Fruit fly (Drosophila melanogaster) whole organism, wandering third instar larva: Measurements from ENCODE around the gene Surf1.

Source experiments
- Abd-B ChIP-seq: fragments of >200 bp; optimal IDR thresholded peaks from 2 replicates; lab custom pipeline; 2017; ENCODE audit warnings: missing biosample characterization, missing genetic modification characterization
- CG32264 ChIP-seq: fragments of 200-800 bp; sonication (Bioruptor generic); optimal IDR thresholded peaks from 2 replicates; lab custom pipeline; 2016; ENCODE audit warnings: missing biosample characterization, missing genetic modification characterization
- CG9705 ChIP-seq: fragments of 200-800 bp; sonication (Bioruptor generic); optimal IDR thresholded peaks from 2 replicates; lab custom pipeline; 2018; ENCODE audit warnings: missing biosample characterization, mild to moderate bottlenecking, missing genetic modification characterization
- CrebA ChIP-seq: fragments of 200-800 bp; sonication (Bioruptor generic); optimal IDR thresholded peaks from 2 replicates; lab custom pipeline; 2016; ENCODE audit warnings: missing biosample characterization, mild to moderate bottlenecking, missing genetic modification characterization, borderline replicate concordance
- Dfd ChIP-seq: fragments of >200 bp; optimal IDR thresholded peaks from 2 replicates; lab custom pipeline; 2017; ENCODE audit warnings: missing biosample characterization, missing genetic modification characterization
- Dif ChIP-seq: fragments of 200-275, 200-300 bp; sonication (Bioruptor generic); optimal IDR thresholded peaks from 2 replicates; lab custom pipeline; 2018; ENCODE audit warnings: missing biosample characterization, missing genetic modification characterization; ENCODE audit not compliant: partially characterized antibody
- GATAd ChIP-seq: sonication (Bioruptor generic); optimal IDR thresholded peaks from 2 replicates; lab custom pipeline; 2016; ENCODE audit warnings: missing biosample characterization, missing genetic modification characterization
- HLH106 ChIP-seq: fragments of 200-800 bp; optimal IDR thresholded peaks from 3 replicates; lab custom pipeline; 2019; ENCODE audit warnings: missing biosample characterization, mild to moderate bottlenecking, missing genetic modification characterization, moderate library complexity
- Hnf4 ChIP-seq: fragments of 200-800 bp; sonication (Bioruptor generic); optimal IDR thresholded peaks from 2 replicates; lab custom pipeline; 2016; ENCODE audit warnings: missing biosample characterization, mild to moderate bottlenecking, missing genetic modification characterization
- Hr78 ChIP-seq: fragments of >200 bp; optimal IDR thresholded peaks from 2 replicates; lab custom pipeline; 2017; ENCODE audit warnings: missing biosample characterization, missing genetic modification characterization
- Hr83 ChIP-seq: fragments of 200-300 bp; sonication (Bioruptor generic); optimal IDR thresholded peaks from 2 replicates; lab custom pipeline; 2016; ENCODE audit warnings: missing biosample characterization, mild to moderate bottlenecking, missing genetic modification characterization, moderate library complexity; ENCODE audit not compliant: poor library complexity, severe bottlenecking
- Jra ChIP-seq: sonication (Bioruptor generic); optimal IDR thresholded peaks from 2 replicates; lab custom pipeline; 2016; ENCODE audit warnings: missing biosample characterization, missing genetic modification characterization
- Mio ChIP-seq: sonication (Bioruptor generic); optimal IDR thresholded peaks from 2 replicates; lab custom pipeline; 2016; ENCODE audit warnings: missing biosample characterization, missing genetic modification characterization
- Myc ChIP-seq: fragments of >200 bp; optimal IDR thresholded peaks from 2 replicates; lab custom pipeline; 2017
- N ChIP-seq: fragments of >200 bp; optimal IDR thresholded peaks from 2 replicates; lab custom pipeline; 2018; ENCODE audit warnings: missing biosample characterization, missing external identifiers, missing genetic modification characterization
- OdsH ChIP-seq: fragments of 200-800 bp; sonication (Bioruptor generic); optimal IDR thresholded peaks from 2 replicates; lab custom pipeline; 2016; ENCODE audit warnings: missing biosample characterization, mild to moderate bottlenecking, missing genetic modification characterization
- Rel ChIP-seq, 2 experiments: fragments of 200-800 bp; sonication (Bioruptor generic) in 1 of 2; optimal IDR thresholded peaks; 2 replicates in 1 of 2; 3 replicates in 1 of 2; lab custom pipeline; 2016 to 2019; ENCODE audit warnings: mild to moderate bottlenecking in 2 of 2, missing biosample characterization in 2 of 2, missing genetic modification characterization in 2 of 2, moderate library complexity in 1 of 2
- Sp1 ChIP-seq: fragments of 200-800 bp; sonication (Bioruptor generic); optimal IDR thresholded peaks from 3 replicates; lab custom pipeline; 2019; ENCODE audit warnings: missing biosample characterization, mild to moderate bottlenecking, missing genetic modification characterization, moderate library complexity
- Vsx2 ChIP-seq: fragments of 200-300, 225-300 bp; sonication (Bioruptor generic); optimal IDR thresholded peaks from 2 replicates; lab custom pipeline; 2018; ENCODE audit warnings: missing biosample characterization, missing genetic modification characterization; ENCODE audit not compliant: partially characterized antibody
- br ChIP-seq: fragments of 200-800 bp; sonication (Bioruptor generic); optimal IDR thresholded peaks from 2 replicates; lab custom pipeline; 2016; ENCODE audit warnings: missing biosample characterization, missing genetic modification characterization
- brk ChIP-seq: fragments of 200-800 bp; sonication (Bioruptor generic); optimal IDR thresholded peaks from 2 replicates; lab custom pipeline; 2016; ENCODE audit warnings: missing biosample characterization, mild to moderate bottlenecking, missing genetic modification characterization
- dl ChIP-seq, 2 experiments: fragments of 175-275, 200-275 bp in 1 of 2; fragments of 200-275 bp in 1 of 2; sonication (Bioruptor generic); optimal IDR thresholded peaks; lab custom pipeline; 2018; ENCODE audit warnings: mild to moderate bottlenecking in 2 of 2, missing biosample characterization in 2 of 2, missing genetic modification characterization in 2 of 2, moderate library complexity in 2 of 2; ENCODE audit not compliant: partially characterized antibody in 2 of 2, insufficient read depth in 1 of 2
- dmrt93B ChIP-seq: fragments of 200-800 bp; sonication (Bioruptor generic); optimal IDR thresholded peaks from 2 replicates; lab custom pipeline; 2018; ENCODE audit warnings: missing biosample characterization, mild to moderate bottlenecking, missing genetic modification characterization
- dsf ChIP-seq: sonication (Bioruptor generic); optimal IDR thresholded peaks from 2 replicates; lab custom pipeline; 2016; ENCODE audit warnings: missing biosample characterization, missing genetic modification characterization, borderline replicate concordance
- ey ChIP-seq: fragments of 200-800 bp; sonication (Bioruptor generic); optimal IDR thresholded peaks from 2 replicates; lab custom pipeline; 2016; ENCODE audit warnings: missing biosample characterization, missing genetic modification characterization
- foxo ChIP-seq, 2 experiments: fragments of 200-800 bp; sonication (Bioruptor generic); optimal IDR thresholded peaks; 2 replicates in 1 of 2; 3 replicates in 1 of 2; lab custom pipeline; 2016 to 2017; ENCODE audit warnings: missing biosample characterization in 2 of 2, missing genetic modification characterization in 2 of 2
- fru ChIP-seq: fragments of 200-800 bp; sonication (Bioruptor generic); optimal IDR thresholded peaks from 3 replicates; lab custom pipeline; 2016; ENCODE audit warnings: missing biosample characterization, mild to moderate bottlenecking, missing genetic modification characterization
- h ChIP-seq: fragments of 200-800 bp; sonication (Bioruptor generic); optimal IDR thresholded peaks from 3 replicates; lab custom pipeline; 2016; ENCODE audit warnings: missing biosample characterization, mild to moderate bottlenecking, missing genetic modification characterization
- jim ChIP-seq: fragments of 175-275, 200-325 bp; sonication (Bioruptor generic); optimal IDR thresholded peaks from 2 replicates; lab custom pipeline; 2016; ENCODE audit warnings: missing biosample characterization, mild to moderate bottlenecking, missing genetic modification characterization
- lola ChIP-seq: fragments of >200 bp; optimal IDR thresholded peaks from 2 replicates; lab custom pipeline; 2017; ENCODE audit warnings: missing biosample characterization, missing genetic modification characterization
- pan ChIP-seq: fragments of >200 bp; optimal IDR thresholded peaks from 2 replicates; lab custom pipeline; 2017
- psq ChIP-seq: fragments of 200-800 bp; sonication (Bioruptor generic); optimal IDR thresholded peaks from 3 replicates; lab custom pipeline; 2017; ENCODE audit warnings: missing biosample characterization, mild to moderate bottlenecking, missing genetic modification characterization, moderate library complexity
- rgr ChIP-seq: fragments of 200-800 bp; sonication (Bioruptor generic); optimal IDR thresholded peaks from 3 replicates; lab custom pipeline; 2016; ENCODE audit warnings: missing biosample characterization, mild to moderate bottlenecking, missing genetic modification characterization
- sage ChIP-seq: fragments of 200-800 bp; sonication (Bioruptor generic); optimal IDR thresholded peaks from 2 replicates; lab custom pipeline; 2016; ENCODE audit warnings: missing biosample characterization, mild to moderate bottlenecking, missing genetic modification characterization
- sv ChIP-seq: fragments of 200-800 bp; sonication (Bioruptor generic); optimal IDR thresholded peaks from 3 replicates; lab custom pipeline; 2016; ENCODE audit warnings: missing biosample characterization, missing genetic modification characterization
- tai ChIP-seq: sonication (Bioruptor generic); optimal IDR thresholded peaks from 2 replicates; lab custom pipeline; 2016; ENCODE audit warnings: missing biosample characterization, missing genetic modification characterization
- usp ChIP-seq: fragments of >200 bp; optimal IDR thresholded peaks from 2 replicates; lab custom pipeline; 2017; ENCODE audit warnings: missing biosample characterization, missing genetic modification characterization
- woc ChIP-seq: sonication (Bioruptor generic); optimal IDR thresholded peaks from 2 replicates; lab custom pipeline; 2016; ENCODE audit warnings: missing biosample characterization, mild to moderate bottlenecking, missing genetic modification characterization

The Surf1 gene

DNA sequence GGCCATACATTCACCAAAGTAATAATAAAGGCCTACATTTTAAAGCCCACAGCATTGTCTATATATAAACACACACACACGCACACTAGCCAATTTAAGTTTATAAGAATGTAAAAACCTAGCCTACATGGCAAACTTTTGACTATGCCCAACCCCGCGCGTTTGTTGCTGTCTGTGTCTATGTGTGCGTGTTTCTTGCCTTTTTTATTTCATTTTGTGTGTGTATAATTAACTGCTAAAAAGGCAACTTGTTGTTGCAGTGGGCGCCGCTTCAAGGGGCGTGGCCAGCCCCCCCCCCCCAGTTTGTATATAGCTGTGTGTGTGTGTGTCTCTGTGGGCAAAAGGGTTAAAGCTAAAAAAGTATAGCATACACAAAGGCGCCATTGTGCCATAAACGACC is 12.8 kb upstream of the Surf1 start:
- TF ChIP-seq psq (GFP tag; lab: Kevin White, UChicago) (no peak), Hr83 (no peak), h (GFP tag; lab: Kevin White, UChicago) (no peak), brk (GFP tag; lab: Kevin White, UChicago) (no peak), HLH106 (tag; lab: Kevin White, UChicago) (no peak), br (GFP tag; lab: Kevin White, UChicago) (no peak), rgr (GFP tag; lab: Kevin White, UChicago) (no peak), dl (GFP tag; optimal IDR thresholded peaks at IDR 0.05; lab: Kevin White, UChicago; ENCODE audit: insufficient read depth in 1 of 2, partially characterized antibody in 2 of 2) (no peak), Sp1 (GFP tag; lab: Kevin White, UChicago) (no peak), OdsH (no peak), CG9705 (GFP tag; lab: Kevin White, UChicago) (no peak), sv (GFP tag; lab: Kevin White, UChicago) (no peak), Hr78 (no peak), foxo (GFP tag; optimal IDR thresholded peaks at IDR 0.05; lab: Kevin White, UChicago) (no peak), Jra (GFP tag; lab: Kevin White, UChicago) (no peak), pan (lab: Kevin White, UChicago) (no peak), GATAd (no peak), tai (no peak), Vsx2 (GFP tag; lab: Kevin White, UChicago) (no peak), ey (GFP tag; lab: Kevin White, UChicago) (no peak)
- TF ChIP-seq, all 38 proteins: peak for 0

DNA sequence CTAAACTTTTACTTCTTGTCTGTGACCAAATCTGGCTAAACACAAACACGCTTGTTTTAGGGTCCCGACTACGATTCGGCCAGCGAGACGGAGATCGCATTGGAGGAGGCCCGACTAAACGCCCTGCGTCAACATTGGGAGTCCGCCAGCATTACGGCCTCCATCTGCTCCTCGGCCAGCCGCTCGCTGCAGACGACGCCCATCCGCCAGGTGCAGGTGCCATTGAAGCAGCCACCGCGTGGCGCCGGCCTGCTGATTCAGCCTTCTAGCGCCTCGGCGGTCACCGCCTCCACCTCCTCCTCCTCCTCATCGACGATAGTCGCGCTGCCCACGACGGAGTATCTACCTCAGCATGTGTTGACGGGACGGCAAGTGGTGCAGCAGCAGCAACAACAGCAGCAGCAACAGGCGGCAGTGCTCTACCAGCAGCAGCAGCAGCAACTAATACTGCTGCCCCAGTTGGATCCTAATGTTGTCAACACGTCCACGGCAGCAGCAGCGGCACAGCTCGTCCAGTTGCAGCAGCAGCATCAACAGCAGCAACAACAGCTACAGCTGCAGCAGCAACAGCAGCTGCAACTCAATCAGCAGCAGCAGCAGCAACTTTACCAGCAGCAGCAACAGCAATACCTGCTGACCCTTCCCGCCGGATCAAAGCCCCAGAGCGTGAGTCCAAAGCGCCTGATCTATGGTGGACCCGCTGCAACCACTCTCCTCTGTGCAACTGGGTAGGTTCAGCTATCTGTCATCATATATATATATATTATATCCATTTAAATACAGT is 10.8 kb upstream of the Surf1 start:
- peak; percentile 94 for TF ChIP-seq Dfd (GFP tag; lab: Kevin White, UChicago)
- no peak for TF ChIP-seq dmrt93B

DNA sequence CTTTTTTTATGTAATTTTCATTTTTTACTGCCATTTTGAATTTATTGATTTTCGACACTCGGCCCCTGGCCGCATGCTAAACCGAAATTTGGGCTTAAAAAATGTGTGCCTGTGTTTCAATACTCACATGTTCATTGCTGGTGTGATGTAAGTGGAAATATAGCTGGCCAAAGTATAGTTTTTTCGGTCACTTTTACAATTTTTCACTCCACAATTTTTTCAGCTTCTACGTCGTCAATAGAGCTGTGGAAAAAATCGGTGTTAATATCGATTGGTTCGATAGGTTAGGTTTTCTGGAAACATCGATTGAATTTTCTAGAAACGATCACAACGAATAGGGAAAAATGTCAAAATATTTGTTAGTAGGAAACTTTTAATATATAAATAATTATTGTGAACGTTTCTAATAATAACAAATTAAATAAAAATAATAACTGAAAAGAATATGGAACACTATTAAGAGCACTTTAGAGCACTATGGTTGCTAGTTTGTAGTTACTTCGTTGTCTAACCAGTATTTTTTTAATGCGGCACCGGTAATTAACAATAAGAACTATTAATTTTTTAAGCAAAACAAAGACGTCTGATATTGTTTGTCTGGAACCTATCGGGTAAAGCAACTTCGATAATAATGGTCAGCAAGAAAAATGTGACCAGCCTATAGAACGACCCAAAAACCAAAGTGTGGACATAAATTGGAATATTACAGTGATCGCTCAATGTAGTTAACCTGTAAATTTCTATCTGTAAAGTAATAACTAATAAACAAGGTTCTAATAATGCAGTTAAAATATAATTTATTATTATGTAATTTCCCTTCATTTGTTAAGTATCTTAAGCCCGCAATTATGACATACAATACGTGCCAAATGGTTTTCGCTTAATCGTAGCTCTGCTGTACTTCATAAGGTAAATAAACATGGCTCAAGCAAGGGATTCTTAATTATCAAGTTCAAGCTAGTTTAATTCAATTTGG is 2.6 kb upstream of the Surf1 start, which contains the start of the genes CG10077 and CG9948:
Gene CG10077, minus strand, starts transcription at position 651 of the 976 bp plus-strand sequence.
Gene CG9948, plus strand, starts transcription at position 738 of the 976 bp plus-strand sequence.
- TF ChIP-seq Myc (lab: Kevin White, UChicago) (no peak), CG9705 (GFP tag; lab: Kevin White, UChicago) (peak; percentile 88), tai (no peak), Hnf4 (GFP tag; lab: Kevin White, UChicago) (peak; percentile 85), psq (GFP tag; lab: Kevin White, UChicago) (peak; percentile 83), CrebA (GFP tag; lab: Kevin White, UChicago) (no peak), Mio (GFP tag; lab: Kevin White, UChicago) (peak; percentile 29), Sp1 (GFP tag; lab: Kevin White, UChicago) (peak; percentile 91), usp (no peak), CG32264 (GFP tag; lab: Kevin White, UChicago) (peak; percentile 41), Abd-B (GFP tag; lab: Kevin White, UChicago) (no peak), jim (GFP tag; lab: Kevin White, UChicago) (no peak), pan (lab: Kevin White, UChicago) (no peak), N (GFP tag; lab: Kevin White, UChicago) (no peak), brk (GFP tag; lab: Kevin White, UChicago) (peak; percentile 90), foxo (GFP tag; optimal IDR thresholded peaks at IDR 0.05; lab: Kevin White, UChicago) (peak in 1 of 2 experiments; percentile 93), h (GFP tag; lab: Kevin White, UChicago) (peak; percentile 90), Dif (GFP tag; lab: Kevin White, UChicago) (no peak), Hr78 (no peak), br (GFP tag; lab: Kevin White, UChicago) (peak; percentile 82), Dfd (GFP tag; lab: Kevin White, UChicago) (no peak), GATAd (no peak), rgr (GFP tag; lab: Kevin White, UChicago) (peak; percentile 92), OdsH (peak; percentile 89), HLH106 (tag; lab: Kevin White, UChicago) (peak; percentile 94), lola (GFP tag; lab: Kevin White, UChicago) (no peak), dsf (GFP tag; lab: Kevin White, UChicago) (peak; percentile 59), sage (GFP tag; lab: Kevin White, UChicago) (peak; percentile 90), sv (GFP tag; lab: Kevin White, UChicago) (peak; percentile 80), dmrt93B (peak; percentile 84), Vsx2 (GFP tag; lab: Kevin White, UChicago) (no peak), Jra (GFP tag; lab: Kevin White, UChicago) (peak; percentile 53), dl (GFP tag; optimal IDR thresholded peaks at IDR 0.05; lab: Kevin White, UChicago; ENCODE audit: insufficient read depth in 1 of 2, partially characterized antibody in 2 of 2) (no peak), Rel (GFP tag; optimal IDR thresholded peaks at IDR 0.05; lab: Kevin White, UChicago) (no peak), Rel (tag; optimal IDR thresholded peaks at IDR 0.05; lab: Kevin White, UChicago) (peak; percentile 76), ey (GFP tag; lab: Kevin White, UChicago) (peak; percentile 87), woc (GFP tag; lab: Kevin White, UChicago) (peak; percentile 85), fru (GFP tag; lab: Kevin White, UChicago) (peak; percentile 86), Hr83 (no peak)
